Worm (Caenorhabditis elegans) whole organism, young adult: ENCODE data around the gene srt-8.

Experiments used
- B0261.1 ChIP-seq: sonication (generic microtip); optimal IDR thresholded peaks from 2 replicates; lab custom pipeline; 2016; ENCODE audit warnings: mild to moderate bottlenecking, missing genetic modification characterization, moderate library complexity, missing compliant biosample characterization
- C17E4.6 ChIP-seq: fragments of 200-800 bp; sonication (Bioruptor generic); IDR thresholded peaks from 2 replicates; pipeline ENCODE4 v1.3.6; 2022; ENCODE audit warnings: missing genetic modification reagents, missing genetic modification characterization, missing compliant biosample characterization
- D2030.7 ChIP-seq: fragments of 200-800 bp; sonication (Bioruptor generic); IDR thresholded peaks from 2 replicates; pipeline ENCODE4 v1.3.6; 2022; ENCODE audit warnings: missing genetic modification reagents, missing genetic modification characterization, missing compliant biosample characterization
- F22D6.2 ChIP-seq: sonication (generic microtip); optimal IDR thresholded peaks from 2 replicates; lab custom pipeline; 2016; ENCODE audit warnings: mild to moderate bottlenecking, missing genetic modification characterization, missing compliant biosample characterization
- F55B11.4 ChIP-seq: sonication (generic microtip); optimal IDR thresholded peaks from 2 replicates; lab custom pipeline; 2016; ENCODE audit warnings: missing compliant biosample characterization, missing genetic modification characterization, borderline replicate concordance; ENCODE audit not compliant: insufficient read depth
- K12H6.12 ChIP-seq: fragments of 200-800 bp; sonication (Bioruptor generic); optimal IDR thresholded peaks from 2 replicates; lab custom pipeline; 2018; ENCODE audit warnings: mild to moderate bottlenecking, missing genetic modification characterization, missing compliant biosample characterization
- Y56A3A.18 ChIP-seq: fragments of 200-800 bp; sonication (Bioruptor generic); IDR thresholded peaks from 2 replicates; pipeline ENCODE4 v1.3.6; 2022; ENCODE audit warnings: missing genetic modification reagents, missing genetic modification characterization, missing compliant biosample characterization
- aptf-2 ChIP-seq: fragments of 200-800 bp; sonication (Bioruptor generic); conservative IDR thresholded peaks from 2 replicates; pipeline ENCODE4 v1.3.6; 2022; ENCODE audit warnings: missing genetic modification reagents, missing genetic modification characterization, missing compliant biosample characterization
- attf-5 ChIP-seq: fragments of 200-800 bp; sonication (Bioruptor generic); optimal IDR thresholded peaks from 2 replicates; lab custom pipeline; 2018; ENCODE audit warnings: mild to moderate bottlenecking, missing genetic modification characterization, missing compliant biosample characterization
- ceh-40 ChIP-seq: fragments of 200-800 bp; sonication (Bioruptor generic); IDR thresholded peaks from 2 replicates; pipeline ENCODE4 v1.3.6; 2022; ENCODE audit warnings: missing genetic modification characterization, missing compliant biosample characterization
- chd-7 ChIP-seq: sonication (generic microtip); optimal IDR thresholded peaks from 2 replicates; lab custom pipeline; 2016; ENCODE audit warnings: mild to moderate bottlenecking, missing genetic modification characterization, moderate library complexity, missing compliant biosample characterization
- ekl-4 ChIP-seq: fragments of 200-800 bp; sonication (Bioruptor generic); IDR thresholded peaks from 2 replicates; pipeline ENCODE4 v1.3.6; 2022; ENCODE audit warnings: missing genetic modification reagents, missing genetic modification characterization, missing compliant biosample characterization
- hsf-1 ChIP-seq: fragments of 200-800 bp; sonication (Bioruptor generic); IDR thresholded peaks from 2 replicates; pipeline ENCODE4 v1.3.6; 2022; ENCODE audit warnings: missing genetic modification reagents, missing genetic modification characterization, missing compliant biosample characterization
- lag-1 ChIP-seq: fragments of 200-800 bp; sonication (Bioruptor generic); IDR thresholded peaks from 2 replicates; pipeline ENCODE4 v1.3.6; 2022; ENCODE audit warnings: missing genetic modification reagents, missing genetic modification characterization, missing compliant biosample characterization
- lin-26 ChIP-seq: fragments of 200-800 bp; sonication (Bioruptor generic); IDR thresholded peaks from 2 replicates; pipeline ENCODE4 v1.3.6; 2022; ENCODE audit warnings: missing genetic modification reagents, missing genetic modification characterization, missing compliant biosample characterization
- lin-35 ChIP-seq, 3 experiments: fragments of 150-350 bp in 2 of 3; sonication (generic microtip) in 1 of 3; optimal IDR thresholded peaks; 2 replicates each; lab custom pipeline; 2014 to 2018; ENCODE audit warnings: missing biosample characterization in 3 of 3, missing genetic modification characterization in 3 of 3, missing genetic modification reagents in 3 of 3
- lin-40 ChIP-seq: sonication (generic microtip); optimal IDR thresholded peaks from 2 replicates; lab custom pipeline; 2016; ENCODE audit warnings: missing genetic modification characterization, mild to moderate bottlenecking, missing compliant biosample characterization, missing genotype, missing genetic modification reagents
- lsy-27 ChIP-seq: sonication (generic microtip); optimal IDR thresholded peaks from 2 replicates; lab custom pipeline; 2017; ENCODE audit warnings: missing genetic modification characterization, mild to moderate bottlenecking, missing compliant biosample characterization, antibody characterized with exemption, missing genotype, borderline replicate concordance; ENCODE audit not compliant: insufficient read depth
- madf-3 ChIP-seq: fragments of 200-800 bp; sonication (Bioruptor generic); IDR thresholded peaks from 2 replicates; pipeline ENCODE4 v1.3.6; 2022; ENCODE audit warnings: missing genetic modification reagents, missing genetic modification characterization, missing compliant biosample characterization
- mes-4 ChIP-seq: sonication (generic microtip); optimal IDR thresholded peaks from 2 replicates; lab custom pipeline; 2016; ENCODE audit warnings: missing genotype, missing genetic modification characterization, missing compliant biosample characterization
- mxl-1 ChIP-seq: sonication (generic microtip); optimal IDR thresholded peaks from 2 replicates; lab custom pipeline; 2016; ENCODE audit warnings: missing genetic modification characterization, missing compliant biosample characterization
- nfya-2 ChIP-seq: fragments of 200-800 bp; sonication (Bioruptor generic); IDR thresholded peaks from 2 replicates; pipeline ENCODE4 v1.3.6; 2022; ENCODE audit warnings: missing genetic modification reagents, missing genetic modification characterization, missing compliant biosample characterization
- nfyb-1 ChIP-seq: fragments of 200-800 bp; sonication (Bioruptor generic); IDR thresholded peaks from 2 replicates; pipeline ENCODE4 v1.3.6; 2022; ENCODE audit warnings: missing genetic modification reagents, missing genetic modification characterization, missing compliant biosample characterization
- pbrm-1 ChIP-seq: fragments of 200-800 bp; sonication (Bioruptor generic); IDR thresholded peaks from 2 replicates; pipeline ENCODE4 v1.3.6; 2022; ENCODE audit warnings: missing genetic modification reagents, missing genetic modification characterization, missing compliant biosample characterization
- rpc-1 ChIP-seq, 2 experiments: fragments of 150-350 bp in 1 of 2; sonication (generic microtip) in 1 of 2; optimal IDR thresholded peaks; 2 replicates each; lab custom pipeline; 2014 to 2018; ENCODE audit warnings: missing biosample characterization in 1 of 2, missing genetic modification characterization in 1 of 2, missing genetic modification reagents in 1 of 2, missing genotype in 1 of 2
- sdz-38 ChIP-seq: sonication (generic microtip); optimal IDR thresholded peaks from 2 replicates; lab custom pipeline; 2016; ENCODE audit warnings: missing genotype, missing genetic modification characterization, missing compliant biosample characterization
- snpc-1.3 ChIP-seq: sonication (generic microtip); optimal IDR thresholded peaks from 2 replicates; lab custom pipeline; 2017; ENCODE audit warnings: missing genetic modification characterization, mild to moderate bottlenecking, missing compliant biosample characterization, antibody characterized with exemption, moderate library complexity, missing genotype, missing genetic modification reagents; ENCODE audit not compliant: insufficient read depth
- zfh-2 ChIP-seq: fragments of 200-800 bp; sonication (Bioruptor generic); conservative IDR thresholded peaks from 2 replicates; pipeline ENCODE4 v1.3.6; 2022; ENCODE audit warnings: missing genetic modification reagents, missing genetic modification characterization, missing compliant biosample characterization
- zim-3 ChIP-seq: sonication (generic microtip); optimal IDR thresholded peaks from 2 replicates; lab custom pipeline; 2017; ENCODE audit warnings: mild to moderate bottlenecking, missing genetic modification characterization, moderate library complexity, missing compliant biosample characterization
- ztf-25 ChIP-seq: fragments of 200-800 bp; sonication (Bioruptor generic); IDR thresholded peaks from 2 replicates; pipeline ENCODE4 v1.3.6; 2022; ENCODE audit warnings: missing genetic modification reagents, missing genetic modification characterization, missing compliant biosample characterization
- ztf-28 ChIP-seq: fragments of 200-800 bp; sonication (Bioruptor generic); IDR thresholded peaks from 2 replicates; pipeline ENCODE4 v1.3.6; 2022; ENCODE audit warnings: missing genetic modification reagents, missing genetic modification characterization, missing compliant biosample characterization
- ztf-6 ChIP-seq: fragments of 200-800 bp; sonication (Bioruptor generic); IDR thresholded peaks from 2 replicates; pipeline ENCODE4 v1.3.6; 2022; ENCODE audit warnings: missing genetic modification reagents, missing genetic modification characterization, missing compliant biosample characterization

Gene srt-8

DNA sequence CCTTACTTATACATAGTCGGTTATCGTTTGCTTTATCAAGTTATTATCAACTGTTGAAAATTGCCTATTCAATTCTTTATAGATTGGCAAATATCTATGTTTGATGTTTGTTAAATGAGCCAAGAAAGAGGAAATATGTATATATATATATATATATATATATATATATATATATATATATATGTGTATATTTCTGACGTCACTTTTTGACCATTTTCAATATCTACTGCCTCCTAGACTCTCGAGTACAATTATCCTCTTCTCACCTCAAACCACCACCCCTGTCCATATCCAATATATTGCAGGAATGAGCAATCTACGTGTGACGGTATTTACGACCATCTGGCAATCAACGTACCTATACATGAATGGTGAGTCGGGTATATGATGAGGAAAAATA is 41.5 kb upstream of the srt-8 start, which contains the start of gene F59D6.1:
TSS of gene F59D6.1 (plus strand) at position 301 of the 400 bp plus-strand sequence.
- no peak for TF ChIP-seq ztf-6 (GFP tag; lab: Robert Waterston, UW)
- TF ChIP-seq K12H6.12 (tag; lab: Kevin White, UChicago) = no peak
- TF ChIP-seq hsf-1 (GFP tag; lab: Robert Waterston, UW) = no peak
- TF ChIP-seq D2030.7 (GFP tag; lab: Robert Waterston, UW) = no peak

DNA sequence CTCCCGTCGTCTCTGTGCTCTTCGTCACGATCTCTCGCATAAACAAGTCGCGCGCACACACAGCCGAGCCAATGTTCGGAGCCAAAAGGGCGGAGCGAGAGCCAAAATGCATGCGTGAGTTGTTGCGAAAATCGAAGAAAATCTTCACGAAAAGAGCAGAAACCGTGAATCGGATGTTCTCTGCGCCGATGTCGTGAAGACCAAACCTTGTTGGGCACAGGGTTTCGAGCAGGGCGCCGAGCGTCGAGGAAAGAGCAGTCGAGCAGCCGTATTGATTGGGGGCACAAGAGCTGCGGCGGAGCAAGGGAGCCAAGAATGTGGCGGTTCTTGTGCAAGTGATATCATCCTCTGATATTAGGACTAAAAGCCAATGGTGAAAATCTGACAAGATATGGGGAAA is 40.0 kb upstream of the srt-8 start:
- no peak for TF ChIP-seq B0261.1 (tag; lab: Kevin White, UChicago)
- TF ChIP-seq chd-7 = no peak
- no peak for TF ChIP-seq lag-1 (GFP tag; lab: Robert Waterston, UW)
- TF ChIP-seq lin-35 (GFP tag; optimal IDR thresholded peaks at IDR 0.05; lab: Kevin White, UChicago) = no peak
- 0 out of 2 replicates have a peak, but pooled peaks have one; percentile 17 for TF ChIP-seq madf-3 (GFP tag; lab: Robert Waterston, UW)
- no peak for TF ChIP-seq pbrm-1 (GFP tag; lab: Robert Waterston, UW)
- TF ChIP-seq zim-3 (tag; lab: Kevin White, UChicago) = no peak
- no peak for TF ChIP-seq aptf-2
- TF ChIP-seq attf-5 (GFP tag; lab: Kevin White, UChicago) = no peak
- TF ChIP-seq rpc-1 (optimal IDR thresholded peaks at IDR 0.05; lab: Kevin White, UChicago) = no peak
- TF ChIP-seq rpc-1 (tag; optimal IDR thresholded peaks at IDR 0.05; lab: Kevin White, UChicago) = no peak
- TF ChIP-seq zfh-2 = peak; percentile 78
- no peak for TF ChIP-seq ztf-28 (GFP tag; lab: Robert Waterston, UW)

DNA sequence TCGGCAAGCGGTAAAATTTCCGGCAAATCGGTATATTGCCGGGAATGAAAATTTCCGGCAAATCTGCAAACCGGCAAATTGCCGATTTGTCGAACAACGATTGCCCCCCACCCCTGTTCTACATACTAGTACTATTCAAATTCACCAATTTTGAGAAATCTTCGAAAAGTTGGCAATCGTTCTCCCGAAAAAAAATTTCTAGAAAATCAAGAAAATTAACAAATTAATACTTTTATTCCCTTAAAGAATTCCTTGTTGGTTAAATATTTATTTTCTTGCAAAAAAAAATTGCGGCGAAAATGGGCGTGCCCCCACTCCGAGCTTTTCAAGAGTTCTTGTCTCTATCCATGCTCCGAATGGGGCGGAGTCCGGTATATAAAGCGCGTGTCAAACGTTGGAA is 32.1 kb upstream of the srt-8 start, which contains the start of gene C50H11.8:
TSS of gene C50H11.8 (plus strand) at position 301 of the 400 bp plus-strand sequence.
- TF ChIP-seq F55B11.4 (tag; lab: Kevin White, UChicago) = no peak
- no peak for TF ChIP-seq rpc-1 (optimal IDR thresholded peaks at IDR 0.05; lab: Kevin White, UChicago)
- no peak for TF ChIP-seq rpc-1 (tag; optimal IDR thresholded peaks at IDR 0.05; lab: Kevin White, UChicago)
- TF ChIP-seq zfh-2 = no peak
- no peak for TF ChIP-seq C17E4.6 (GFP tag; lab: Robert Waterston, UW)
- no peak for TF ChIP-seq nfya-2 (GFP tag; lab: Robert Waterston, UW)
- no peak for TF ChIP-seq zim-3 (tag; lab: Kevin White, UChicago)
- TF ChIP-seq mxl-1 (tag; lab: Kevin White, UChicago) = no peak
- no peak for TF ChIP-seq ztf-25 (GFP tag; lab: Robert Waterston, UW)
- no peak for TF ChIP-seq ztf-28 (GFP tag; lab: Robert Waterston, UW)
- no peak for TF ChIP-seq ekl-4 (GFP tag; lab: Robert Waterston, UW)
- TF ChIP-seq mes-4 (tag; lab: Kevin White, UChicago) = no peak

DNA sequence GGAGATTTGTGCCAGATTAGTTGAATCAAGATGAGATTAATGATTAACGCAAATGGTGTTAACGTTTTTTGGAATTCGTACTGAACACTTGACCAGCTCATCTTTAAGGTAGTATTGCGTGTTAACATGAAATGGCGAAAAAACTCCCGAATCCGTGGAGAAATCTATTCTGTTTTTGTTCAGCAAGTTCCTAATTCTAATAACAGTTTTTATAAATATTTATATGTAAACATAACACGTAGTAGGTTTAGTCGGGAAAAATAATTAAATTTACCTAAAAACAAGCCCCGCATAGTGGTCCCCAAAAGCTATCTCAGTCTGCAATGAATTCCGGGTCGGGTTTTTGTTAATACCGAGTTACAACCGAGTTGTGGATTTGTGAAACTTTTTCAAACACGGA is 27.4 kb upstream of the srt-8 start, which contains the start of gene str-244:
TSS of gene str-244 (minus strand) at position 101 of the 400 bp plus-strand sequence.
- TF ChIP-seq F22D6.2 = no peak
- no peak for TF ChIP-seq lsy-27 (tag; lab: Kevin White, UChicago)
- TF ChIP-seq sdz-38 (tag; lab: Kevin White, UChicago) = no peak
- TF ChIP-seq lin-26 = no peak
- TF ChIP-seq nfyb-1 (GFP tag; lab: Robert Waterston, UW) = no peak
- TF ChIP-seq ceh-40 (GFP tag; lab: Robert Waterston, UW) = no peak
- TF ChIP-seq Y56A3A.18 (GFP tag; lab: Robert Waterston, UW) = no peak
- no peak for TF ChIP-seq snpc-1.3 (tag; lab: Kevin White, UChicago)
- TF ChIP-seq lin-40 (tag; lab: Kevin White, UChicago) = no peak
- TF ChIP-seq B0261.1 (tag; lab: Kevin White, UChicago) = no peak
- TF ChIP-seq, all 124 proteins: peak for 0
